Worm (Caenorhabditis elegans) whole organism, L1 larva: ENCODE results near the gene pqm-1.

Experiments used
- F16B12.6 ChIP-seq: fragments of 150-350 bp; optimal IDR thresholded peaks from 2 replicates; lab custom pipeline; 2014; ENCODE audit warnings: missing biosample characterization, missing genetic modification characterization
- ama-1 ChIP-seq: fragments of 150-350 bp; optimal IDR thresholded peaks from 2 replicates; lab custom pipeline; 2014
- blmp-1 ChIP-seq: fragments of 150-350 bp; optimal IDR thresholded peaks from 2 replicates; lab custom pipeline; 2014; ENCODE audit warnings: missing biosample characterization, missing genetic modification characterization
- ceh-63 ChIP-seq: fragments of 200-800 bp; sonication (Bioruptor generic); optimal IDR thresholded peaks from 2 replicates; lab custom pipeline; 2018; ENCODE audit warnings: mild to moderate bottlenecking, missing genetic modification characterization, missing compliant biosample characterization
- ceh-8 ChIP-seq: fragments of 200-800 bp; sonication (Bioruptor generic); optimal IDR thresholded peaks from 2 replicates; lab custom pipeline; 2018; ENCODE audit warnings: mild to moderate bottlenecking, missing genetic modification characterization, moderate library complexity, missing compliant biosample characterization
- ceh-82 ChIP-seq, 3 experiments: fragments of 150-350 bp in 1 of 3; sonication (generic microtip) in 2 of 3; optimal IDR thresholded peaks; 2 replicates each; lab custom pipeline; 2014 to 2017; ENCODE audit warnings: missing biosample characterization in 3 of 3, missing genetic modification characterization in 3 of 3
- ceh-88 ChIP-seq: fragments of 200-800 bp; sonication (Bioruptor generic); IDR thresholded peaks from 2 replicates; pipeline ENCODE4 v1.3.6; 2022; ENCODE audit warnings: missing genetic modification characterization, missing compliant biosample characterization
- efl-1 ChIP-seq, 4 experiments: fragments of 150-350 bp; optimal IDR thresholded peaks in 3 of 4; peaks in 1 of 4; 1 replicate in 1 of 4; 2 replicates in 3 of 4; lab custom pipeline; 2014; ENCODE audit warnings: missing biosample characterization in 2 of 4, missing genetic modification characterization in 2 of 4, missing genetic modification reagents in 2 of 4
- elt-3 ChIP-seq, 6 experiments: fragments of 150-350 bp in 1 of 6; sonication (generic microtip); optimal IDR thresholded peaks; 2 replicates each; lab custom pipeline; 2017 to 2018; ENCODE audit warnings: missing biosample characterization in 6 of 6, missing genetic modification characterization in 6 of 6, inconsistent platforms in 1 of 6
- ets-5 ChIP-seq: fragments of 200-800 bp; sonication (Bioruptor generic); IDR thresholded peaks from 2 replicates; pipeline ENCODE4 v1.3.6; 2022; ENCODE audit warnings: missing genetic modification characterization, missing compliant biosample characterization
- fkh-4 ChIP-seq: sonication (generic microtip); optimal IDR thresholded peaks from 2 replicates; lab custom pipeline; 2016; ENCODE audit warnings: missing compliant biosample characterization, missing genetic modification characterization, borderline replicate concordance
- fos-1 ChIP-seq: fragments of 150-350 bp; optimal IDR thresholded peaks from 2 replicates; lab custom pipeline; 2014; ENCODE audit warnings: missing biosample characterization, missing genetic modification characterization
- grh-1 ChIP-seq: fragments of 200-800 bp; sonication (Bioruptor generic); IDR thresholded peaks from 2 replicates; pipeline ENCODE4 v1.3.6; 2022; ENCODE audit warnings: missing genetic modification reagents, missing genetic modification characterization, missing compliant biosample characterization
- irx-1 ChIP-seq: sonication (generic microtip); optimal IDR thresholded peaks from 2 replicates; lab custom pipeline; 2016; ENCODE audit warnings: missing genetic modification characterization, missing compliant biosample characterization
- isw-1 ChIP-seq: fragments of 200-800 bp; sonication (Bioruptor generic); IDR thresholded peaks from 2 replicates; pipeline ENCODE4 v1.3.6; 2022; ENCODE audit warnings: missing genetic modification characterization, missing compliant biosample characterization
- lin-14 ChIP-seq: fragments of 200-800 bp; sonication (Bioruptor generic); optimal IDR thresholded peaks from 2 replicates; lab custom pipeline; 2018; ENCODE audit warnings: mild to moderate bottlenecking, missing genetic modification characterization, moderate library complexity, missing compliant biosample characterization
- lin-35 ChIP-seq, 2 experiments: fragments of 150-350 bp; optimal IDR thresholded peaks; 2 replicates each; lab custom pipeline; 2014; ENCODE audit warnings: missing biosample characterization in 2 of 2, missing genetic modification characterization in 2 of 2, missing genetic modification reagents in 2 of 2
- lin-39 ChIP-seq: fragments of 150-350 bp; optimal IDR thresholded peaks from 2 replicates; lab custom pipeline; 2014; ENCODE audit warnings: missing biosample characterization, missing genetic modification reagents, missing genetic modification characterization
- mab-9 ChIP-seq: fragments of 200-800 bp; sonication (Bioruptor generic); IDR thresholded peaks from 2 replicates; pipeline ENCODE4 v1.3.6; 2022; ENCODE audit warnings: missing genetic modification reagents, missing genetic modification characterization, missing compliant biosample characterization
- nhr-11 ChIP-seq: fragments of 150-350 bp; optimal IDR thresholded peaks from 2 replicates; lab custom pipeline; 2014; ENCODE audit warnings: missing biosample characterization, missing genetic modification characterization
- nhr-12 ChIP-seq: sonication (generic microtip); optimal IDR thresholded peaks from 2 replicates; lab custom pipeline; 2017; ENCODE audit warnings: missing biosample characterization, missing genetic modification characterization
- nhr-84 ChIP-seq: sonication (generic microtip); optimal IDR thresholded peaks from 2 replicates; lab custom pipeline; 2017; ENCODE audit warnings: missing biosample characterization, missing genetic modification characterization
- nhr-85 ChIP-seq: sonication (generic microtip); peaks from one replicate; lab custom pipeline; 2016; ENCODE audit warnings: missing genetic modification characterization, inconsistent platforms, missing compliant biosample characterization
- nhr-90 ChIP-seq: sonication (generic microtip); optimal IDR thresholded peaks from 2 replicates; lab custom pipeline; 2016; ENCODE audit warnings: mild to moderate bottlenecking, missing genetic modification characterization, missing compliant biosample characterization; ENCODE audit not compliant: poor library complexity
- pag-3 ChIP-seq: sonication (generic microtip); optimal IDR thresholded peaks from 2 replicates; lab custom pipeline; 2017; ENCODE audit warnings: missing genetic modification characterization, mild to moderate bottlenecking, missing compliant biosample characterization, antibody characterized with exemption, borderline replicate concordance; ENCODE audit not compliant: insufficient read depth
- pqm-1 ChIP-seq: sonication (generic microtip); optimal IDR thresholded peaks from 3 replicates; lab custom pipeline; 2017; ENCODE audit warnings: missing biosample characterization, missing genetic modification characterization
- rnt-1 ChIP-seq: sonication (generic microtip); optimal IDR thresholded peaks from 2 replicates; lab custom pipeline; 2016; ENCODE audit warnings: mild to moderate bottlenecking, missing genetic modification characterization, moderate library complexity, missing compliant biosample characterization
- snpc-4 ChIP-seq: fragments of 150-350 bp; optimal IDR thresholded peaks from 2 replicates; lab custom pipeline; 2014; ENCODE audit warnings: missing biosample characterization, missing genetic modification characterization
- snu-23 ChIP-seq: sonication (generic microtip); optimal IDR thresholded peaks from 2 replicates; lab custom pipeline; 2016; ENCODE audit warnings: missing genetic modification characterization, missing compliant biosample characterization
- sptf-1 ChIP-seq: fragments of 150-350 bp; optimal IDR thresholded peaks from 2 replicates; lab custom pipeline; 2014; ENCODE audit warnings: missing biosample characterization, missing genetic modification characterization
- sup-37 ChIP-seq: fragments of 200-800 bp; sonication (Bioruptor generic); optimal IDR thresholded peaks from 2 replicates; lab custom pipeline; 2018; ENCODE audit warnings: mild to moderate bottlenecking, missing genetic modification characterization, missing compliant biosample characterization
- tbx-2 ChIP-seq: sonication (generic microtip); optimal IDR thresholded peaks from 2 replicates; lab custom pipeline; 2016; ENCODE audit warnings: missing genetic modification characterization, missing compliant biosample characterization
- unc-98 ChIP-seq: fragments of 200-800 bp; sonication (Bioruptor generic); IDR thresholded peaks from 2 replicates; pipeline ENCODE4 v1.3.6; 2022; ENCODE audit warnings: missing genetic modification characterization, missing compliant biosample characterization
- vab-15 ChIP-seq: sonication (generic microtip); optimal IDR thresholded peaks from 2 replicates; lab custom pipeline; 2017; ENCODE audit warnings: missing genotype, mild to moderate bottlenecking, missing genetic modification characterization, missing compliant biosample characterization
- zip-4 ChIP-seq: fragments of 200-800 bp; sonication (Bioruptor generic); optimal IDR thresholded peaks from 2 replicates; lab custom pipeline; 2018; ENCODE audit warnings: mild to moderate bottlenecking, missing genetic modification characterization, moderate library complexity, missing compliant biosample characterization
- ztf-11 ChIP-seq, 2 experiments: sonication (generic microtip); optimal IDR thresholded peaks; 2 replicates each; lab custom pipeline; 2016 to 2017; ENCODE audit warnings: missing genetic modification characterization in 2 of 2, missing biosample characterization in 1 of 2, missing compliant biosample characterization in 1 of 2

Gene pqm-1

DNA sequence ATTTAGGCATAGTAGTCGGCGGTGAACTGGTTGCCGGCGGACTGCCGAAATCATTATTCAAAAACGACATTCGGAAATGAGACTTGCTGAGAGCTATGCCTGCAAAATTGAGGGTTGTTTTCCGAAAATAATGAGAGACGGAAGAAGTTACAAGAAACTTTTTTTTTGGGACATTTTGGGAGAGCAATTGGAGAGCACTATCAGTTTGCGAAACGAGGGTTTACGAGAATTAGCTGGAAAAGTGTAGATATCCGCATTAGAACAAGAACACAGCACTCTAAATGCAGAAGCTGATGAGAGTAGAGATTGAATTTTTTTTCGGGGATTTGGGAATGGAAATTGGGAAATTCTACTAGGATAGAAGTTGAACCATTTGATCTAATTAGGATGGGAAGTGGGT lies at the start of gene pqm-1:
TSS of gene pqm-1 (minus strand) at position 101 of the 400 bp plus-strand sequence.
- TF ChIP-seq nhr-12 (tag; lab: Kevin White, UChicago) = no peak
- no peak for TF ChIP-seq fkh-4 (tag; lab: Kevin White, UChicago)
- no peak for TF ChIP-seq ceh-88
- TF ChIP-seq zip-4 (GFP tag; lab: Kevin White, UChicago) = no peak
- no peak for TF ChIP-seq ceh-82 (tag; optimal IDR thresholded peaks at IDR 0.05; lab: Kevin White, UChicago)

ce11 chrII:11200234-11200755 lies 47.9 kb upstream of the pqm-1 start:
- no peak for TF ChIP-seq isw-1 (GFP tag; lab: Robert Waterston, UW)
- TF ChIP-seq lin-14 (GFP tag; lab: Kevin White, UChicago) = peak; percentile 20
- no peak for TF ChIP-seq unc-98
- TF ChIP-seq fos-1 = no peak
- TF ChIP-seq lin-39 (tag; lab: Kevin White, UChicago) = no peak
- no peak for TF ChIP-seq pqm-1 (tag; lab: Kevin White, UChicago)
- TF ChIP-seq rnt-1 (tag; lab: Kevin White, UChicago) = no peak
- TF ChIP-seq pag-3 = peak; percentile 11
- no peak for TF ChIP-seq vab-15
- no peak for TF ChIP-seq nhr-90 (tag; lab: Kevin White, UChicago)
- no peak for TF ChIP-seq tbx-2 (tag; lab: Kevin White, UChicago)
- no peak for TF ChIP-seq ets-5 (GFP tag; lab: Robert Waterston, UW)
- no peak for TF ChIP-seq ceh-63 (GFP tag; lab: Kevin White, UChicago)
- TF ChIP-seq nhr-12 (tag; lab: Kevin White, UChicago) = no peak
- TF ChIP-seq mab-9 (GFP tag; lab: Robert Waterston, UW) = no peak
- TF ChIP-seq snu-23 = no peak
- TF ChIP-seq blmp-1 (tag; lab: Kevin White, UChicago) = peak; percentile 61
- TF ChIP-seq nhr-11 (tag; lab: Kevin White, UChicago) = no peak
- TF ChIP-seq nhr-84 (tag; lab: Kevin White, UChicago) = no peak
- no peak for TF ChIP-seq irx-1 (tag; lab: Kevin White, UChicago)
- no peak for TF ChIP-seq F16B12.6 (tag; lab: Kevin White, UChicago)
- TF ChIP-seq lin-35 (GFP tag; optimal IDR thresholded peaks at IDR 0.05; lab: Kevin White, UChicago) = no peak
- TF ChIP-seq grh-1 (GFP tag; lab: Robert Waterston, UW) = no peak
- no peak for TF ChIP-seq sptf-1 (tag; lab: Kevin White, UChicago)
- no peak for TF ChIP-seq ceh-8 (GFP tag; lab: Kevin White, UChicago)
- TF ChIP-seq sup-37 = no peak
- TF ChIP-seq, all 84 proteins: peak for 3

DNA sequence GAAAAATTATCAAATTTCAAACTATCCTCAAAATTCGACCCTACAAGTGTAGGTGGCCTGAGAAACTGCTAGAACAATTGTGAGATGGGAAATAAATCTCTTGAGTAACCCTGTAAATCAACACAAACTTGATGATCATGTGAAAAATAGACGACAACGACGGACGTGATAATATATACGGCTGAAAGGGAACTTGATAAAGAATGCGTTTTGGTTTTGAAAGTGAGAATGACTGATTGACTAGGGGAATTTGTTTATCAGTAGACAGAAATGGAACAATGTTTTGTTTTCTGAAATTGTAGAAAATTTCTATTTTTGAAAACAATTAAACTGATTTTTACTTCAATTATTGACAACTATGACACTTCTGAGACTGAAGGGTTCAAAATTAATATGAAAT lies 41.1 kb upstream of the pqm-1 start:
- TF ChIP-seq blmp-1 (tag; lab: Kevin White, UChicago) (peak; percentile 74), ceh-8 (GFP tag; lab: Kevin White, UChicago) (no peak), efl-1 (optimal IDR thresholded peaks at IDR 0.05; lab: Kevin White, UChicago) (no peak), efl-1 (GFP tag; optimal IDR thresholded peaks at IDR 0.05 in 1 of 2; lab: Kevin White, UChicago) (peak in 1 of 2 experiments; percentile 77), ets-5 (GFP tag; lab: Robert Waterston, UW) (no peak), elt-3 (tag; optimal IDR thresholded peaks at IDR 0.05; lab: Kevin White, UChicago) (peak in 1 of 6 experiments; percentile 59)

DNA sequence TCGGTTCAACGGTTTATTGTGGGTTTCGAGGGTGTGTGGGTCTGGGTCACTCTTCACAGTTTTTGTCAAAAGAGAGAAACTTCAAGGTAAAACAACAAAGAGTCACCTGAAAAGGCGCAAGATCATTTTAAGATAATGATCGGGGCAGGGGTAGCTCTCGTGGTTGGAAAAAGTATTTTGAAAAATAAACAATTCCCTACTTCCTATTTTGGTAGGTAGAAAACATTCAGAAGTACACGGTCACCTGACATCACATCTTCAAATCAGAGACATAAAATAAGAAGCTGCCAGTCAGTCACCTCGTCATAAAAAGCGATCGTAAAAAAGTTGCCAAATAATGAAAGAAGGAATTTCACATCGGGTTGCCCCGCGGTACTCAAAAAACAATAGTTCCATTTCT lies 40.1 kb upstream of the pqm-1 start:
- TF ChIP-seq efl-1 (optimal IDR thresholded peaks at IDR 0.05; lab: Kevin White, UChicago) (no peak), efl-1 (GFP tag; optimal IDR thresholded peaks at IDR 0.05 in 1 of 2; lab: Kevin White, UChicago) (peak in 1 of 2 experiments; percentile 58), nhr-85 (tag; lab: Kevin White, UChicago) (peak; percentile 71), ets-5 (GFP tag; lab: Robert Waterston, UW) (no peak), lin-14 (GFP tag; lab: Kevin White, UChicago) (peak; percentile 14), ztf-11 (tag; optimal IDR thresholded peaks at IDR 0.05; lab: Kevin White, UChicago) (no peak), ama-1 (lab: Kevin White, UChicago) (no peak), snpc-4 (tag; lab: Kevin White, UChicago) (no peak), fkh-4 (tag; lab: Kevin White, UChicago) (no peak)
